Fruit fly (Drosophila melanogaster): ENCODE measurements around the gene CG13044.

- TF ChIP-seq Clk (GFP tag; optimal IDR thresholded peaks at IDR 0.05) (no peak), CG1620 (GFP tag; optimal IDR thresholded peaks at IDR 0.05) (no peak)
Observed at dm6 chr3L:16303078-16303477, at the start of gene CG13044.

Data from whole organism, adult.